Fruit fly (Drosophila melanogaster): ENCODE measurements around the gene knk.
A peak's percentile ranks its signal among the peaks of the same experiment; 100 is the strongest.

knk gene

DNA sequence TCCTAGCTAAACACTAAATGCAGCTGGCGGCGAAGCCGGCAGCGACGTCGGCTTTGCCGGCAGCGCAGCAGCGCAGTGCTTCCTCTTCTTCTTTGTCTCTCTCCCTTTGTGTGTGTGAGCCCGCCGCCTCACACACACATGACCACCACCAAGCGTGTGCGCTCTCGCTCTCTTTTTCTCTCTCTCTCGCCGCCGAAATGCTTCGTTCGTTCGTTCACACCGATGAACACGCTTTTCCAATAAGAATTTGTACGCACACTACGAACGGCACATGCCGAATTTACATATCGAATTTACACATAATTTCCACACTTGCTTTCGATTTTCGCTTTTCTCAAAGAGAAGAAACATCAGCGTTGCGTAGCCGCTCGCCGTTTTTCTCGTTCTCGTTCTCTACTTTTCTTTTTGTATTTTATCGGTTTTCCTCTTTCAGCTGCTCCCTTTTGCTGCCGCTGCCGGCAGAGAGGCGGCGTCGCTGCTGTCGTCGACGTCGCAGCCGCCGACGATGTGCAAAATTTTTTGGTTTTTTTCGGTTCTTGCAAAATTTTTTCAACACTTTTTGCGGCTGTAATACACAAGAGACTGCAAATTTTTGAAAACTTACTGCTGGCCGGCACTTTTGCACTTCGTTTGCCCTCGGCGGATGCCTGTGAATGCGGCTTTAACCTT is 16.1 kb downstream of the knk start (continued):
- TF ChIP-seq CG1233 (GFP tag; optimal IDR thresholded peaks at IDR 0.05) (no peak), fd102C (GFP tag; optimal IDR thresholded peaks at IDR 0.05) (no peak), nom (GFP tag; optimal IDR thresholded peaks at IDR 0.05) (peak; percentile 57), CG10565 (GFP tag; optimal IDR thresholded peaks at IDR 0.05) (no peak), sisA (GFP tag; IDR thresholded peaks at IDR 0.05) (no peak), row (GFP tag; IDR thresholded peaks at IDR 0.05) (peak; percentile 54; the same call in 2 of the 3 replicates), Ets65A (GFP tag) (no peak), wdn (GFP tag; IDR thresholded peaks at IDR 0.05) (0 out of 2 replicates have a peak, but pooled peaks have one; percentile 15), HmgZ (tag; optimal IDR thresholded peaks at IDR 0.05) (no peak), CG5180 (GFP tag; optimal IDR thresholded peaks at IDR 0.05) (no peak), org-1 (GFP tag; optimal IDR thresholded peaks at IDR 0.05) (no peak), unc-4 (GFP tag; IDR thresholded peaks at IDR 0.05; ENCODE audit: partially characterized antibody) (peak; percentile 45; the same call in 1 of the 2 replicates), gem (tag; optimal IDR thresholded peaks at IDR 0.05) (peak; percentile 6), esg (GFP tag; conservative IDR thresholded peaks at IDR 0.05) (no peak), CG7556 (GFP tag; optimal IDR thresholded peaks at IDR 0.05) (peak; percentile 3), CkIIα-i1 (GFP tag; IDR thresholded peaks at IDR 0.05) (no peak), CG13424 (tag; optimal IDR thresholded peaks at IDR 0.05) (peak; percentile 2), CG7928 (GFP tag; optimal IDR thresholded peaks at IDR 0.05) (no peak), pita (GFP tag; optimal IDR thresholded peaks at IDR 0.05) (no peak), Hr51 (GFP tag; optimal IDR thresholded peaks at IDR 0.05) (no peak), zfh2 (GFP tag; optimal IDR thresholded peaks at IDR 0.05) (no peak), CG6689 (GFP tag; IDR thresholded peaks at IDR 0.05) (no peak), yki (optimal IDR thresholded peaks at IDR 0.05) (peak; percentile 92), crc (GFP tag; optimal IDR thresholded peaks at IDR 0.05) (no peak)

DNA sequence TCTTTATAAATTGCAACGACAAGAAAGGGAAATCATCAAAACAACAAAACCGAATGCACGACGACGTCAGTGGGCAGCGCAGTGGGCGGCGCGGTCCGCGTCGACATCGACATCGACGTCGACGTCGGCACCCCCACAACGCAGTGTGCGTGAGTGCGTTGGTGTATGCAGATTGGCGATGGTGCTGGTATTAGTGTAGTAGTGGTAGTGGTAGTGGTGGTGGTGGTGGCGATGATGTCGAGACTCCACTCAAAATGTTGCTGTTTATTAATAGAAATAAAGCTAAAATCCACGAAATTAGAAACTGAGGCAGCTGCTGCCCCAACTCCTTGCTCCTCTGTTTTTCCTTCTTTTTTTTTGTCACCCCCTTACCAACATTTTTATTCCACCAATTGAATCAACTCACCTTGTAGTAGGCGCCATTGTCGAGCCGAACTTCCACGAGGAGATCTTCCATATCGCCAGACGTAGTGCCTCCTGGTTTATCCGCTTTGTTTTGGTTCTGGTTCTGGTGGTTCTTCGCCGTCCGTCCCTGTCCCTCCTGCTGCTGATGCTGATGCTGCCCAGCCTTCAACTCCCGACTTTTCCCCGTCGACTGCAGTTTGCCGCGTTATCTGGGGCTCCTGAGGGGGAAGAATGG is 17.1 kb downstream of the knk start:
- TF ChIP-seq CG2116 (GFP tag; optimal IDR thresholded peaks at IDR 0.05): peak; percentile 3
- no peak for TF ChIP-seq CG1233 (GFP tag; optimal IDR thresholded peaks at IDR 0.05)
- peak; percentile 37 for TF ChIP-seq CG17385 (GFP tag; optimal IDR thresholded peaks at IDR 0.05)
- peak; percentile 50 for TF ChIP-seq ssp (GFP tag; IDR thresholded peaks at IDR 0.05)
- TF ChIP-seq CG4328 (GFP tag; optimal IDR thresholded peaks at IDR 0.05): no peak
- peak; percentile 97 for TF ChIP-seq Adf1 (GFP tag; IDR thresholded peaks at IDR 0.05)
- TF ChIP-seq cg (GFP tag; optimal IDR thresholded peaks at IDR 0.05): peak; percentile 91
- peak; percentile 56 for TF ChIP-seq Nf-YB (GFP tag; optimal IDR thresholded peaks at IDR 0.05)
- TF ChIP-seq vvl (GFP tag; IDR thresholded peaks at IDR 0.05): 0 out of 2 replicates have a peak, but pooled peaks have one; percentile 15
- TF ChIP-seq z (GFP tag; IDR thresholded peaks at IDR 0.05): peak; percentile 82
- TF ChIP-seq crol (GFP tag; IDR thresholded peaks at IDR 0.05): peak; percentile 51
- no peak for TF ChIP-seq az2 (GFP tag; optimal IDR thresholded peaks at IDR 0.05)
- no peak for TF ChIP-seq CG2199 (GFP tag; IDR thresholded peaks at IDR 0.05)
- peak; percentile 64 for TF ChIP-seq Med (GFP tag)
- TF ChIP-seq inv (GFP tag; IDR thresholded peaks at IDR 0.05; ENCODE audit: partially characterized antibody): no peak
- no peak for TF ChIP-seq CG32772 (GFP tag; IDR thresholded peaks at IDR 0.05)
- TF ChIP-seq wdn (GFP tag; IDR thresholded peaks at IDR 0.05): 0 out of 2 replicates have a peak, but pooled peaks have one; percentile 9
- TF ChIP-seq lilli (GFP tag; optimal IDR thresholded peaks at IDR 0.05): no peak
- no peak for TF ChIP-seq CG10543 (GFP tag; optimal IDR thresholded peaks at IDR 0.05)
- no peak for TF ChIP-seq Poxn (GFP tag; IDR thresholded peaks at IDR 0.05)
- 0 out of 2 replicates have a peak, but pooled peaks have one; percentile 27 for TF ChIP-seq nerfin-2 (GFP tag; IDR thresholded peaks at IDR 0.05; ENCODE audit: partially characterized antibody)
- TF ChIP-seq pita (GFP tag; optimal IDR thresholded peaks at IDR 0.05): no peak
- TF ChIP-seq chinmo (GFP tag; IDR thresholded peaks at IDR 0.05; ENCODE audit: partially characterized antibody): peak; percentile 29; the same call in 1 of the 4 replicates
- TF ChIP-seq H2.0 (GFP tag; IDR thresholded peaks at IDR 0.05): no peak
- no peak for TF ChIP-seq CG14441 (GFP tag; IDR thresholded peaks at IDR 0.05)
- no peak for TF ChIP-seq CG12071 (GFP tag; optimal IDR thresholded peaks at IDR 0.05)
- TF ChIP-seq Deaf1 (tag; optimal IDR thresholded peaks at IDR 0.05): peak; percentile 24
- TF ChIP-seq CG15011 (GFP tag; optimal IDR thresholded peaks at IDR 0.05): no peak

All from whole organism, embryonic.